Worm (Caenorhabditis elegans) whole organism, L4/young adult: ENCODE measurements around the gene srbc-77.

Experiments used
- W03F9.2 ChIP-seq: fragments of 150-350 bp; optimal IDR thresholded peaks from 2 replicates; lab custom pipeline; 2014; ENCODE audit warnings: missing biosample characterization, missing genetic modification characterization
- dao-5 ChIP-seq: sonication (generic microtip); optimal IDR thresholded peaks from 2 replicates; lab custom pipeline; 2016; ENCODE audit warnings: missing genotype, missing genetic modification characterization, moderate library complexity, missing compliant biosample characterization
- him-1 ChIP-seq: sonication (generic microtip); optimal IDR thresholded peaks from 2 replicates; lab custom pipeline; 2016; ENCODE audit warnings: missing genotype, missing genetic modification reagents, missing genetic modification characterization, missing compliant biosample characterization

DNA sequence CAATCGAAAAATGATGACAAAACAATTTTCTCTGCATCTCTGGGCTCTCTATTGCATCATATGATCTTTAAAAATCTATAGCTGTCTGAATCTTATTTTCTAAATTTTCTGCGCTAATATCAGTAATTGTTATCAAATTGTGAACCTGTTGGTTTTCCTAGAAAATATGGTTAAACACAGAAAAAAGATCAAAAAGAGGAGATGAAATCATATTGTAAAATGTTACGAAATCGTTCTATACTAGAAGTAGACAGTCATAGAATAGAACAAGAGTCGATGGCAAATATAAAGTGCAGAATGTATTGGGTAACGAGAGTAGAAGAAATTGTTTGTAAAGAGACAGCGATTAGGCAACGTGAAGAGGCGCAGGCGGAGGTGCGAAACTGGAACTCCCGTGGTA is 49.3 kb upstream of the srbc-77 start:
- TF ChIP-seq him-1 (tag; lab: Kevin White, UChicago) = no peak
- TF ChIP-seq dao-5 (tag; lab: Kevin White, UChicago) = no peak
- TF ChIP-seq W03F9.2 (tag; lab: Kevin White, UChicago) = no peak
